Worm (Caenorhabditis elegans): ENCODE measurements around the gene F21D9.4.

DNA sequence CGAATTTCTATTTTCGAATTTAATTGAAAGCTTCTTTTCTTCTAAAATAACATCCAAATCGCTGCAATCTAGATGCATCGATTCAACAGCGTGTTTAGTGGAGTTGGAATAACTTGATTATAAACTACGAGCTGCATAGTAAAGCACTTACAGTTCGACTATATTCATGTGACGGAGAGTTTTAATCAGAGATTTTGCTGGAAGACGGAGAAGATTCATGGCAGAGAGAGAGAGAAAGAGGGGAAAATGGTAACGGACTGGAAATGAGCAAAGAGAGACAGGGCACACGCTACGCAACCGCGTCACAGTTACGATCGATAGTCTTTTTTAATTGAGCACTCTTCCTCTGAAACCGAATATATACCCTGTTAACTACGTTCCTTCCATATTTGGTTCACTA is 20.2 kb upstream of the F21D9.4 start, which contains the start of gene fbxb-116:
- TF ChIP-seq odd-2 (tag; optimal IDR thresholded peaks at IDR 0.05) (no peak), lin-11 (tag; optimal IDR thresholded peaks at IDR 0.05) (no peak), pqm-1 (tag; optimal IDR thresholded peaks at IDR 0.05) (no peak), ceh-34 (tag; optimal IDR thresholded peaks at IDR 0.05) (no peak), tbx-2 (tag; optimal IDR thresholded peaks at IDR 0.05) (no peak), ahr-1 (tag; optimal IDR thresholded peaks at IDR 0.05) (no peak), F13H6.1 (tag; optimal IDR thresholded peaks at IDR 0.05) (no peak), unc-86 (tag; optimal IDR thresholded peaks at IDR 0.05) (no peak), ttx-3 (tag; optimal IDR thresholded peaks at IDR 0.05) (no peak)
